Worm (Caenorhabditis elegans): ENCODE data around the gene clec-49.

Gene clec-49

DNA sequence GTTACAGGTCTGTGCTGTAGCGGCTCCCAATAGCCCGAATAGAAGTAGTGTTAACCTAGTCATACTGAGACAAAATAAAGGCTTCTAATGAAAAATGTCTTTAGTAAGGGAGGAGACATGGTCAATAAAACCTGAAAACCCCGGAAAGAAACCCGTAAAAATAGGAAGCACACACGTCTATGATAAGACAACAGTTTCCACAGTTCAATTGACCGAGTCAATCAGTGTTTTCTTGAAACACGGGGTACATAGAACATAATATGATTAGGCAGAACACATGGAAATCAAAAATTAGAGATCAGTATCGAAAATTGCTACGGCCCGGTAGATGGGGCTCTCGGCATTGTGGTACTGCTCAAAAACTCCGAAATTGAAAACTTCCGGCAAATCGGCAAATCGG is at the start of gene clec-49:
TSS of gene clec-49 (minus strand) at position 103 of the 400 bp plus-strand sequence.
- TF ChIP-seq ceh-18 (tag; optimal IDR thresholded peaks at IDR 0.05) (no peak), hlh-6 (tag; optimal IDR thresholded peaks at IDR 0.05) (no peak), dve-1 (tag; optimal IDR thresholded peaks at IDR 0.05) (no peak), fkh-6 (tag; optimal IDR thresholded peaks at IDR 0.05) (no peak), gmeb-2 (tag; optimal IDR thresholded peaks at IDR 0.05) (no peak), sox-2 (GFP tag; IDR thresholded peaks at IDR 0.05) (no peak), hlh-13 (GFP tag; optimal IDR thresholded peaks at IDR 0.05) (no peak), fkh-10 (GFP tag; optimal IDR thresholded peaks at IDR 0.05) (no peak), pha-4 (tag; optimal IDR thresholded peaks at IDR 0.05) (no peak), rnt-1 (tag; optimal IDR thresholded peaks at IDR 0.05) (no peak), sdc-2 (tag; optimal IDR thresholded peaks at IDR 0.05) (no peak), che-1 (tag; optimal IDR thresholded peaks at IDR 0.05) (no peak), madf-2 (tag; optimal IDR thresholded peaks at IDR 0.05) (no peak), ceh-19 (GFP tag; optimal IDR thresholded peaks at IDR 0.05) (no peak), mec-3 (tag; optimal IDR thresholded peaks at IDR 0.05; ENCODE audit: borderline replicate concordance) (no peak), unc-42 (tag; optimal IDR thresholded peaks at IDR 0.05) (no peak), hlh-8 (tag; optimal IDR thresholded peaks at IDR 0.05) (no peak), ceh-45 (GFP tag; IDR thresholded peaks at IDR 0.05) (no peak)

ce11 chrV:19794931-19795330 is 43.9 kb upstream of the clec-49 start, which contains the start of gene M162.7:
Gene M162.7, minus strand, starts transcription at chrV:19795031.
- TF ChIP-seq pax-1 (tag; optimal IDR thresholded peaks at IDR 0.05) (no peak), fkh-6 (tag; optimal IDR thresholded peaks at IDR 0.05) (no peak), ceh-18 (tag; optimal IDR thresholded peaks at IDR 0.05) (no peak), sdc-2 (tag; optimal IDR thresholded peaks at IDR 0.05) (no peak), unc-55 (GFP tag; optimal IDR thresholded peaks at IDR 0.05) (no peak), K02D7.2 (tag; optimal IDR thresholded peaks at IDR 0.05) (no peak), eyg-1 (tag; optimal IDR thresholded peaks at IDR 0.05) (no peak), fkh-10 (GFP tag; optimal IDR thresholded peaks at IDR 0.05) (no peak)

ce11 chrV:19790248-19790647 is 39.2 kb upstream of the clec-49 start:
- TF ChIP-seq tbx-7 (tag; optimal IDR thresholded peaks at IDR 0.05) (no peak), ama-1 (optimal IDR thresholded peaks at IDR 0.05) (no peak), rnt-1 (tag; optimal IDR thresholded peaks at IDR 0.05) (no peak), K02D7.2 (tag; optimal IDR thresholded peaks at IDR 0.05) (no peak), hlh-30 (tag; optimal IDR thresholded peaks at IDR 0.05; ENCODE audit: insufficient read depth) (no peak), ahr-1 (tag; optimal IDR thresholded peaks at IDR 0.05) (no peak), ztf-16 (tag; optimal IDR thresholded peaks at IDR 0.05) (no peak), unc-3 (GFP tag; conservative IDR thresholded peaks at IDR 0.05) (no peak), unc-3 (tag; optimal IDR thresholded peaks at IDR 0.05) (no peak), zip-5 (tag; optimal IDR thresholded peaks at IDR 0.05) (no peak), eyg-1 (tag; optimal IDR thresholded peaks at IDR 0.05) (no peak), mec-3 (tag; optimal IDR thresholded peaks at IDR 0.05; ENCODE audit: borderline replicate concordance) (no peak), sox-4 (tag; optimal IDR thresholded peaks at IDR 0.05) (no peak)

DNA sequence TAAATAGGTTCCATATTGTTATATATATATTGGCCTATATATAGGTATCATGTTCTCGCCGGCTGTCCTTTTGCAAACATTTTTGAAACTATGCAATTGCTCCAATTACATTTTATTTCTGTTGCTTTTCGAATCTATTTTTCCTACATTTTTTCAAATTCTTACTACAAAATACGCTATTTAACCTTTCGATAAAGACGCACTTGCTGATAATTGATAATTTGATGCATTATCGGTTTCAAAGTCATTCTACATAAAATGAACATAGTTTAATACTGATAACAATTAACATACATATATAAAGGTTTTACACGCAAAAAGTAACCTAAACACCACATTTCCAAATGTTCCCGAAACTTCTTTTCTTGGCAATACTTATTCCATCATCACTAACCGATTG is 37.3 kb upstream of the clec-49 start, which contains the start of gene clec-258:
TSS of gene clec-258 (plus strand) at position 81 of the 400 bp plus-strand sequence.
- TF ChIP-seq sox-4 (tag; optimal IDR thresholded peaks at IDR 0.05): no peak
- TF ChIP-seq elt-2 (tag; optimal IDR thresholded peaks at IDR 0.05): peak; percentile 55

DNA sequence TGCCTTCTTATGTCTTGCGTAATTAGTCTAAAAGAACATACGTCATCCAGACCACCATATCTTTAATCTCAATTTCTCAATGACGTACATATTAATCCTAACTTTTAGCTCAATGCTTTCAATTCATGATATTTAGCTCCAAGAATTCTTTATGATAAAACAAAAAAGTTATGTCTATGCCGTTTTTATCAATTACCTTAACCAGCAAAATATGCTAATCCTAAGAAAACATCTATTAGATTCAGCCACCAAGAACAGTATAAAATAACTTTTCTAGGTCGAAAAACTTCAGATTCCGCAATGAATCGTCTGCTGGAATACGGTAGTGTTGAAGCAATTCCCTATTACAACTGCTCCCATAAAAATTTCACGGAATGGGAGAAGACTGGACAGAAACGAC is 32.8 kb upstream of the clec-49 start, which contains the start of gene srt-45:
TSS of gene srt-45 (plus strand) at position 301 of the 400 bp plus-strand sequence.
- TF ChIP-seq elt-4 (tag; optimal IDR thresholded peaks at IDR 0.05) (no peak), ets-4 (tag; optimal IDR thresholded peaks at IDR 0.05) (no peak), rnt-1 (tag; optimal IDR thresholded peaks at IDR 0.05) (no peak), hlh-30 (tag; optimal IDR thresholded peaks at IDR 0.05; ENCODE audit: insufficient read depth) (no peak)

Data from whole organism, late embryonic.